Worm (Caenorhabditis elegans) whole organism, young adult: ENCODE measurements around the gene fbxa-79.
"Not testable (repeated sequence)": the region's sequence is repeated elsewhere in the genome, so short reads cannot be mapped to it uniquely, and the experiment has no call there.

Source experiments
- bed-1 ChIP-seq: fragments of 200-800 bp; sonication (Bioruptor generic); IDR thresholded peaks from 2 replicates; pipeline ENCODE4 v1.3.6; 2022; ENCODE audit warnings: missing genetic modification reagents, missing genetic modification characterization, missing compliant biosample characterization
- chd-7 ChIP-seq: sonication (generic microtip); optimal IDR thresholded peaks from 2 replicates; lab custom pipeline; 2016; ENCODE audit warnings: mild to moderate bottlenecking, missing genetic modification characterization, moderate library complexity, missing compliant biosample characterization
- gei-17 ChIP-seq: fragments of 200-800 bp; sonication (Bioruptor generic); optimal IDR thresholded peaks from 2 replicates; lab custom pipeline; 2018; ENCODE audit warnings: mild to moderate bottlenecking, missing genetic modification characterization, missing compliant biosample characterization
- hlh-12 ChIP-seq: sonication (generic microtip); optimal IDR thresholded peaks from 2 replicates; lab custom pipeline; 2016; ENCODE audit warnings: missing genetic modification characterization, missing compliant biosample characterization
- unc-62 ChIP-seq: fragments of 150-350 bp; optimal IDR thresholded peaks from 2 replicates; lab custom pipeline; 2014; ENCODE audit warnings: missing biosample characterization, missing genetic modification reagents, missing genetic modification characterization
- ztf-6 ChIP-seq: fragments of 200-800 bp; sonication (Bioruptor generic); IDR thresholded peaks from 2 replicates; pipeline ENCODE4 v1.3.6; 2022; ENCODE audit warnings: missing genetic modification reagents, missing genetic modification characterization, missing compliant biosample characterization

fbxa-79 gene

DNA sequence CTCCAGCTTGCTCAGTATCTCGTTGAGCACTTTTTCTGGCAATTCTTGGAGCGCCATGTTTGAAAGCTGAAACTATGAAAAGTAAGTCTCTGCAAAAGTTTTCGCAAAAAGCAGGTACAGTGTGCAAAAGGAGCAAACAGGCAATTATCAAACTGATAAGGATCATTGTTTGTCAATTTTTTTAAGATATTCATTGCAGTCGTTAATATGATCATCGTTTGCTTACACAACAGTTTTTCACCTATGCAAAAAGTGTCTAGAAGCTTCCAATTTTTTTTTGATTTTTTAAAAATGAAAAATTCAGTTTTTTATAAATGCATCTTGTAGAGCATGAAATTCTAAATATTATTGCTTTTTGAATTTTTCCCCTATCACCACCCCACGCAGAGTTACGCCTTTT is 49.7 kb downstream of the fbxa-79 start, which contains the start of gene fbxa-78:
TSS of gene fbxa-78 (minus strand) at position 101 of the 400 bp plus-strand sequence.
- not testable (repeated sequence) for TF ChIP-seq gei-17 (GFP tag; lab: Kevin White, UChicago); unc-62 (GFP tag; lab: Kevin White, UChicago); chd-7 (tag; lab: Kevin White, UChicago)

DNA sequence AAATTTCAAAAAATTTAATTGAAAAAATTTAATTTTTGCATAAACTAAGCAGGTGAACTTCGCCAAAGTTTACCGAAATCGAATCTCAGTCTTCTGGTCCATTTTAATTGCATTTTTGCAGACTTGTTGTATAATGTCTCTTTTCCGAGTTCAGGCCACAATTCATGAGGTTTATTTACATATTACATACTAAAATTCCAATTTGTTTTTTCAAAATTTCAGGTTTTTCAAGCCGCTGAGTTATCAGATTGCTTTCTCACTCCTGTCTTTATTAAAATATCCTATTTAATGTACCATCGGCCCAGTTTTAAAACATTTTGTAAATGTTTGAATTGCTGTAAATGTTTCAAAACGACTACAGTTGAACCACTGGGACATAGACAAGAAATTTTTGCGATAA is 51.6 kb downstream of the fbxa-79 start, which contains the start of gene fbxa-208:
TSS of gene fbxa-208 (plus strand) at position 301 of the 400 bp plus-strand sequence.
- not testable (repeated sequence) for TF ChIP-seq ztf-6 (GFP tag; lab: Robert Waterston, UW); hlh-12; bed-1 (GFP tag; lab: Robert Waterston, UW)
